Worm (Caenorhabditis elegans) whole organism, early embryonic: ENCODE data around the gene Y37H2A.1.

ENCODE experiments used
- B0310.2 ChIP-seq: sonication (generic microtip); optimal IDR thresholded peaks from 2 replicates; lab custom pipeline; 2016; ENCODE audit warnings: mild to moderate bottlenecking, missing genetic modification characterization, missing compliant biosample characterization
- F13C5.2 ChIP-seq: sonication (generic microtip); optimal IDR thresholded peaks from 2 replicates; lab custom pipeline; 2017; ENCODE audit warnings: mild to moderate bottlenecking, missing genetic modification characterization, inconsistent platforms, missing compliant biosample characterization
- aly-1 ChIP-seq: sonication (generic microtip); optimal IDR thresholded peaks from 2 replicates; lab custom pipeline; 2016; ENCODE audit warnings: missing genetic modification characterization, missing compliant biosample characterization
- ama-1 ChIP-seq: fragments of 150-350 bp; optimal IDR thresholded peaks from 2 replicates; lab custom pipeline; 2014
- ceh-13 ChIP-seq: fragments of 200-800 bp; sonication (Bioruptor generic); optimal IDR thresholded peaks from 2 replicates; lab custom pipeline; 2018; ENCODE audit warnings: mild to moderate bottlenecking, missing genetic modification characterization, missing compliant biosample characterization
- ceh-36 ChIP-seq: sonication (generic microtip); optimal IDR thresholded peaks from 2 replicates; lab custom pipeline; 2016; ENCODE audit warnings: missing genetic modification characterization, inconsistent platforms, missing compliant biosample characterization
- ets-7 ChIP-seq: sonication (generic microtip); optimal IDR thresholded peaks from 2 replicates; lab custom pipeline; 2016; ENCODE audit warnings: missing genotype, missing genetic modification characterization, missing compliant biosample characterization
- flt-1 ChIP-seq: fragments of 200-800 bp; sonication (Bioruptor generic); IDR thresholded peaks from 2 replicates; pipeline ENCODE4 v1.3.6; 2022; ENCODE audit warnings: missing genetic modification characterization, missing compliant biosample characterization
- hmbx-1 ChIP-seq: sonication (generic microtip); optimal IDR thresholded peaks from 2 replicates; lab custom pipeline; 2016; ENCODE audit warnings: mild to moderate bottlenecking, missing genetic modification characterization, missing compliant biosample characterization
- hmg-4 ChIP-seq: fragments of 200-800 bp; sonication (Bioruptor generic); optimal IDR thresholded peaks from 2 replicates; lab custom pipeline; 2018; ENCODE audit warnings: mild to moderate bottlenecking, missing genetic modification characterization, missing compliant biosample characterization
- hnd-1 ChIP-seq: sonication (generic microtip); optimal IDR thresholded peaks from 2 replicates; lab custom pipeline; 2016; ENCODE audit warnings: missing genetic modification characterization, missing compliant biosample characterization
- pes-1 ChIP-seq: fragments of 200-800 bp; sonication (Bioruptor generic); IDR thresholded peaks from 2 replicates; pipeline ENCODE4 v1.3.6; 2022; ENCODE audit warnings: missing genetic modification reagents, missing genetic modification characterization, missing compliant biosample characterization
- scrt-1 ChIP-seq: fragments of 200-800 bp; sonication (Bioruptor generic); IDR thresholded peaks from 2 replicates; pipeline ENCODE4 v1.3.6; 2022; ENCODE audit warnings: missing genetic modification characterization, missing compliant biosample characterization
- sea-1 ChIP-seq: fragments of 200-800 bp; sonication (Bioruptor generic); conservative IDR thresholded peaks from 2 replicates; pipeline ENCODE4 v1.3.6; 2022; ENCODE audit warnings: missing genetic modification characterization, missing compliant biosample characterization
- tbx-11 ChIP-seq: fragments of 200-800 bp; sonication (Bioruptor generic); IDR thresholded peaks from 2 replicates; pipeline ENCODE4 v1.3.6; 2022; ENCODE audit warnings: missing genetic modification characterization, missing compliant biosample characterization
- tbx-37 ChIP-seq: fragments of 200-800 bp; sonication (Bioruptor generic); conservative IDR thresholded peaks from 2 replicates; pipeline ENCODE4 v1.3.6; 2022; ENCODE audit warnings: missing genetic modification reagents, missing genetic modification characterization, missing compliant biosample characterization
- tra-4 ChIP-seq: sonication (generic microtip); optimal IDR thresholded peaks from 2 replicates; lab custom pipeline; 2017; ENCODE audit warnings: missing genetic modification characterization, missing compliant biosample characterization

Gene Y37H2A.1

DNA sequence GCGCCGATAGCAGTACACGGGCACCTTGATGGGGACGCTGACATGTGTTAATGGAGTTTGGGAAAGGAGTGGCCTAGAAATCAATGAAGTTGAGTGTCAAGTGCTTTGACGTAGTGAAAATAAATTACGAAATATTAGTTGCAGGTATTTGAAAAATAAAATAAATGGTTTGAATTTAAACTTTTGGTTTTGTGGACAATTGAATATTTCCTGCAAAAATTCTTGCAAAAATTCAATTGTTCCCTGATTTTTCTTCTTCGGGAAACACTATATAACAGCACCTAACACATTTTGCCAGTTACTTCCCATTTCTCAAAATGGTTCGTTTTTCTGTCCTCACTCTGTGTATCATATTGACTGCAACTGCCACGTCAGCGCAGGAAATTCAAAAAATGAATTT, 34.5 kb downstream of the Y37H2A.1 start, which contains the start of gene Y37H2A.13:
Y37H2A.13 (plus strand) TSS at position 301 of the 400 bp plus-strand sequence.
- no peak for TF ChIP-seq tra-4 (tag; lab: Kevin White, UChicago)
- no peak for TF ChIP-seq ama-1
- no peak for TF ChIP-seq scrt-1 (GFP tag; lab: Robert Waterston, UW)
- no peak for TF ChIP-seq ceh-36 (tag; lab: Kevin White, UChicago)
- TF ChIP-seq F13C5.2 (tag; lab: Kevin White, UChicago), result no peak
- TF ChIP-seq tbx-11, result no peak
- no peak for TF ChIP-seq hmg-4
- no peak for TF ChIP-seq ets-7 (tag; lab: Kevin White, UChicago)
- TF ChIP-seq ceh-13 (GFP tag; lab: Kevin White, UChicago), result no peak
- TF ChIP-seq sea-1 (GFP tag; lab: Robert Waterston, UW), result no peak
- TF ChIP-seq aly-1 (tag; lab: Kevin White, UChicago), result no peak
- no peak for TF ChIP-seq hmbx-1 (tag; lab: Kevin White, UChicago)
- no peak for TF ChIP-seq B0310.2 (tag; lab: Kevin White, UChicago)
- TF ChIP-seq hnd-1 (tag; lab: Kevin White, UChicago), result no peak
- no peak for TF ChIP-seq flt-1 (GFP tag; lab: Robert Waterston, UW)
- no peak for TF ChIP-seq tbx-37 (GFP tag; lab: Robert Waterston, UW)

DNA sequence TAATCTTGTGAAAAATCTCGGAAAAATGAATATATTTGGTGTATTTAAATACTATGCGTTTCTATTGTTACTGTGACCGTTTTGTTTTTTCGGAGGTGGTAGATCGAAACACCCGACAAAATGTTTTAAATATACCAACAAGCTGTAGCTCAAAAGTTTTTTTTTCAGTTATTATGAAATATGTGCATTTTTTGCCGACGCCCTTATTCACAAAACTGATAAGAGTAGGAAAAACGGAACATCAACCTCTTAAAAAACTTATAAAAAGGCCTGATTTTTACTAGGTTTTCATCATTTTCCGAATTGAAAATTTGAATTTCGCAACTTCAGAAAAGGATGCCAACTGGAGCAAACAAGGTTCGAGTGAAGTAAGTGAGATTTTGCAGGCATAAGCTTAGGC, 35.4 kb downstream of the Y37H2A.1 start, which contains the start of gene Y37H2A.14:
Y37H2A.14 (plus strand) TSS at position 301 of the 400 bp plus-strand sequence.
- no peak for TF ChIP-seq flt-1 (GFP tag; lab: Robert Waterston, UW)
- no peak for TF ChIP-seq ceh-13 (GFP tag; lab: Kevin White, UChicago)
- TF ChIP-seq tbx-11, result no peak
- no peak for TF ChIP-seq sea-1 (GFP tag; lab: Robert Waterston, UW)
- TF ChIP-seq aly-1 (tag; lab: Kevin White, UChicago), result no peak
- TF ChIP-seq scrt-1 (GFP tag; lab: Robert Waterston, UW), result no peak
- no peak for TF ChIP-seq ets-7 (tag; lab: Kevin White, UChicago)
- no peak for TF ChIP-seq ceh-36 (tag; lab: Kevin White, UChicago)
- TF ChIP-seq hnd-1 (tag; lab: Kevin White, UChicago), result no peak
- no peak for TF ChIP-seq B0310.2 (tag; lab: Kevin White, UChicago)
- no peak for TF ChIP-seq tra-4 (tag; lab: Kevin White, UChicago)
- TF ChIP-seq ama-1, result no peak
- no peak for TF ChIP-seq hmg-4
- no peak for TF ChIP-seq pes-1 (GFP tag; lab: Robert Waterston, UW)
- TF ChIP-seq F13C5.2 (tag; lab: Kevin White, UChicago), result no peak
- no peak for TF ChIP-seq tbx-37 (GFP tag; lab: Robert Waterston, UW)
- TF ChIP-seq hmbx-1 (tag; lab: Kevin White, UChicago), result no peak

DNA sequence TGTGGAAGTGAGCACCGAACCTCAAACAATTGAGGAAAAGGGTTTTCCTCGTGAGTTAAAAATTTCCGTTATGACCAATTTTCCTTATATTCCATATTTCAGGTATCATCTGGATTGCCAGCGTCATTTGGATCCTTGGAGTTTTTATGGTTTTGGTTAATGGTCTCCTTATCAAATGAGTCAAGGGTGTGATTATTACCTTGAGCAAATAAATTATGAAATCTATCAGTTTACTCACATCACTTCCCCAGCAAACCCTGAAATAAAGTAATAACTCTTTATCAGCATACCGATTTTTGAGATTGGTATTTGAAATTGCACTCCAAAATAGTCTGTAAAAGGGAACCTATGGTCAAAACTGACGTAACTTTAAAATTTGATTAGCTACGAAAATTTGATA, 36.4 kb downstream of the Y37H2A.1 start:
- TF ChIP-seq tra-4 (tag; lab: Kevin White, UChicago), result no peak

DNA sequence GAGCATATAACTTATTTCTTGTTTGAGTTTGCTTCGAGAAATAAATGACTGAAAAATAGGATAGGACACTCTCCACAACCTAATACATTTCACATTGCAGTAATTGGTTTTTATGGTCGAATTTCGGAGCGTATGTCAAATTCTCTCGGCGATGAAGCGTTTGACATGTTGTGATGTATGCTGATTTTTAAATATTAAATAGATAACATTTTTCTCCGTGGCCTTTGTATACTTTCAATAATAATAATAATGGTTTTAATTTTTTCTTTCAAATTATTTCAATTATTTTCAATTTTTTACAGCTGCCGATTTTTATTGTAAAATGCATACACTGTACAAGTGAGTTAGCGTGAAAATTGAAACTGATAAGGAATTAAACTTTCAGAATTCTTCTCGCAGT, 38.0 kb downstream of the Y37H2A.1 start, which contains the start of gene C14A6.3:
C14A6.3 (plus strand) TSS at position 301 of the 400 bp plus-strand sequence.
- TF ChIP-seq pes-1 (GFP tag; lab: Robert Waterston, UW) (no peak), ama-1 (no peak), sea-1 (GFP tag; lab: Robert Waterston, UW) (no peak), scrt-1 (GFP tag; lab: Robert Waterston, UW) (no peak), tbx-37 (GFP tag; lab: Robert Waterston, UW) (no peak), aly-1 (tag; lab: Kevin White, UChicago) (no peak), hmbx-1 (tag; lab: Kevin White, UChicago) (no peak), B0310.2 (tag; lab: Kevin White, UChicago) (no peak), hmg-4 (no peak), tra-4 (tag; lab: Kevin White, UChicago) (no peak), F13C5.2 (tag; lab: Kevin White, UChicago) (no peak), ets-7 (tag; lab: Kevin White, UChicago) (no peak)

DNA sequence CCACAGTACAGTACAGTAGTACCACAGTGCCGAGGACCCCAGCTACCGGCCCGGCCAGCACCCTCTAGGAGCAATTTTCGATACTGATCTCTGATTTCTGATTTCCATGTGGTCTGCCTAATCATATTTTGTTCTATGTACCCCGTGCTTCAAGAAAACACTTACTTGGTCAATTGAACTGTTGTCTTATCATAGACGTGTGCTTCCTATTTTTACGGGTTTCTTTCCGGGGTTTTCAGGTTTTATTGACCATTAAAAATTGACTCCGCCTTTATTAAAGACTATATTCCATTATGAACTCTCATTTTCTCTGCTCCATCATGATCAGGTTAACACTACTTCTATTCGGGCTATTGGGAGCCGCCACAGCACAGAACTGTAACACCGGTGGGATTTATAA, 49.6 kb downstream of the Y37H2A.1 start, which contains the start of gene clec-48:
clec-48 (plus strand) TSS at position 320 of the 400 bp plus-strand sequence.
- TF ChIP-seq pes-1 (GFP tag; lab: Robert Waterston, UW) (no peak), ets-7 (tag; lab: Kevin White, UChicago) (no peak), B0310.2 (tag; lab: Kevin White, UChicago) (no peak), flt-1 (GFP tag; lab: Robert Waterston, UW) (no peak), hmbx-1 (tag; lab: Kevin White, UChicago) (no peak), ama-1 (no peak), tbx-11 (no peak), ceh-13 (GFP tag; lab: Kevin White, UChicago) (no peak)

DNA sequence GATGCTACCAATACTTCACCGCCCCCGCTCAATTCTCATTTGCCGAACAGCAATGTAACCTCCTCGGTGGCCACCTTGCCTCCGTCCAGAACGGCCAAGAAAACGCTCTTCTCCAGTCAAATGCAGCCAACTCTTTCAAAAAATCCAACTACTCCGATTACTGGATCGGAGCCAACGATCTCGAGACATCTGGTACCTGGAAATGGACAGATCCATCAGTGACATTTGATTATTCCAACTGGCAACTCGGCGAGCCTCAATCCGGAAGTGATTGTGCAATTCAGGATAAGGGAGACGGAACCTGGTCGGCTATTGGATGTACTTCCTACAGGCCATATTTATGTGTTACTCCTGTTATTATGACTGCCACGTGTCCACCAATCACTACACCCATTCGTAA, 50.1 kb downstream of the Y37H2A.1 start:
- TF ChIP-seq ceh-13 (GFP tag; lab: Kevin White, UChicago), result no peak
- TF ChIP-seq pes-1 (GFP tag; lab: Robert Waterston, UW), result no peak
- TF ChIP-seq flt-1 (GFP tag; lab: Robert Waterston, UW), result no peak
- TF ChIP-seq ama-1, result no peak
- TF ChIP-seq ets-7 (tag; lab: Kevin White, UChicago), result no peak
- TF ChIP-seq scrt-1 (GFP tag; lab: Robert Waterston, UW), result no peak
- TF ChIP-seq hmbx-1 (tag; lab: Kevin White, UChicago), result no peak
- no peak for TF ChIP-seq tbx-11
- TF ChIP-seq ceh-36 (tag; lab: Kevin White, UChicago), result no peak
- TF ChIP-seq aly-1 (tag; lab: Kevin White, UChicago), result no peak
- TF ChIP-seq hmg-4, result no peak
- no peak for TF ChIP-seq tra-4 (tag; lab: Kevin White, UChicago)
- no peak for TF ChIP-seq B0310.2 (tag; lab: Kevin White, UChicago)
- no peak for TF ChIP-seq F13C5.2 (tag; lab: Kevin White, UChicago)

DNA sequence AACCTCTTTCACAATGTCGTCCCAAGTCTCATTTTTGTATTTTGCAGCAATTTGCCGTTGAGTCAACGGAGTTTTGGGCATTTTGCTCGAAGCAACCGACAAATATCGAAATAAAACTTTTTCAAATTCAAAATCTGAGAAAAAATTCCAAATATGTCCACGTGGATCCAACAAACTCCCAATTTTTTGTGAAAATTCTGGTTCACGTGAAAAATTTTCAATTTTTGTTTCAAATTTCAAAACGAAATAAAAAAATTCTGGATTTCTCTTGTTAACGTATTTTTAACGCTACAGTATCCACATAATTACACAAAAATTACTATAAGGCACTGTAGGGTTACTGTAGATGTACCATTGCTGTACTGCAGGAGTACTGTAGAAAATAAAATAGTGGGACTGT, 53.2 kb downstream of the Y37H2A.1 start, which contains the start of gene C14A6.13:
C14A6.13 (minus strand) TSS at position 101 of the 400 bp plus-strand sequence.
- TF ChIP-seq scrt-1 (GFP tag; lab: Robert Waterston, UW), result no peak
- TF ChIP-seq sea-1 (GFP tag; lab: Robert Waterston, UW), result no peak
- TF ChIP-seq ama-1, result no peak
- TF ChIP-seq aly-1 (tag; lab: Kevin White, UChicago), result no peak
- TF ChIP-seq ets-7 (tag; lab: Kevin White, UChicago), result no peak
- TF ChIP-seq F13C5.2 (tag; lab: Kevin White, UChicago), result no peak
- no peak for TF ChIP-seq hmbx-1 (tag; lab: Kevin White, UChicago)
- no peak for TF ChIP-seq tbx-37 (GFP tag; lab: Robert Waterston, UW)
- no peak for TF ChIP-seq hnd-1 (tag; lab: Kevin White, UChicago)
- no peak for TF ChIP-seq flt-1 (GFP tag; lab: Robert Waterston, UW)
- TF ChIP-seq tra-4 (tag; lab: Kevin White, UChicago), result no peak
